Fruit fly (Drosophila melanogaster) whole organism, prepupa: ENCODE data around the gene CG7879.

Source experiments
- Blimp-1 ChIP-seq: fragments of 200-800 bp; sonication (Bioruptor generic); optimal IDR thresholded peaks from 3 replicates; lab custom pipeline; 2017; ENCODE audit warnings: missing biosample characterization, missing genetic modification characterization, mild to moderate bottlenecking, moderate library complexity, missing genetic modification reagents
- CG10631 ChIP-seq: fragments of 200-800 bp; sonication (Bioruptor generic); optimal IDR thresholded peaks from 2 replicates; lab custom pipeline; 2016; ENCODE audit warnings: missing biosample characterization, missing genetic modification characterization
- CG10669 ChIP-seq: fragments of 200-800 bp; sonication (Bioruptor generic); optimal IDR thresholded peaks from 3 replicates; lab custom pipeline; 2018; ENCODE audit warnings: missing biosample characterization, mild to moderate bottlenecking, missing genetic modification characterization, moderate library complexity
- CG11294 ChIP-seq: fragments of 200-800 bp; sonication (Bioruptor generic); IDR thresholded peaks from 2 replicates; pipeline ENCODE4 v1.3.6; 2022; ENCODE audit warnings: missing biosample characterization, missing genetic modification characterization
- CG11902 ChIP-seq: fragments of 200-800 bp; sonication (Bioruptor generic); optimal IDR thresholded peaks from 3 replicates; lab custom pipeline; 2016; ENCODE audit warnings: missing biosample characterization, missing genetic modification characterization
- CG15336 ChIP-seq: fragments of 200-800 bp; sonication (Bioruptor generic); IDR thresholded peaks from 2 replicates; pipeline ENCODE4 v1.3.6; 2022; ENCODE audit warnings: missing biosample characterization, missing genetic modification characterization
- CG1621 ChIP-seq: fragments of 200-800 bp; sonication (Bioruptor generic); optimal IDR thresholded peaks from 3 replicates; lab custom pipeline; 2018; ENCODE audit warnings: missing biosample characterization, mild to moderate bottlenecking, missing genetic modification characterization
- CG16779 ChIP-seq: fragments of 200-800 bp; sonication (Bioruptor generic); optimal IDR thresholded peaks from 3 replicates; lab custom pipeline; 2017; ENCODE audit warnings: missing biosample characterization, mild to moderate bottlenecking, missing genetic modification characterization
- CG31627 ChIP-seq: fragments of 200-800 bp; sonication (Bioruptor generic); optimal IDR thresholded peaks from 3 replicates; lab custom pipeline; 2016; ENCODE audit warnings: missing biosample characterization, missing genetic modification characterization
- CG32006 ChIP-seq: fragments of 200-800 bp; sonication (Bioruptor generic); optimal IDR thresholded peaks from 3 replicates; lab custom pipeline; 2017; ENCODE audit warnings: missing biosample characterization, mild to moderate bottlenecking, missing genetic modification characterization
- CG34406 ChIP-seq: fragments of 200-800 bp; sonication (Bioruptor generic); optimal IDR thresholded peaks from 3 replicates; lab custom pipeline; 2016; ENCODE audit warnings: missing biosample characterization, missing genetic modification characterization
- CG3919 ChIP-seq: fragments of 200-800 bp; sonication (Bioruptor generic); optimal IDR thresholded peaks from 3 replicates; lab custom pipeline; 2016; ENCODE audit warnings: missing biosample characterization, missing genetic modification characterization
- CG6163 ChIP-seq: fragments of 200-800 bp; sonication (Bioruptor generic); IDR thresholded peaks from 3 replicates; pipeline ENCODE4 v1.3.6; 2022; ENCODE audit warnings: missing biosample characterization, missing genetic modification characterization
- CG6792 ChIP-seq: fragments of 200-800 bp; sonication (Bioruptor generic); optimal IDR thresholded peaks from 3 replicates; lab custom pipeline; 2016; ENCODE audit warnings: missing biosample characterization, missing genetic modification characterization
- CG6808 ChIP-seq: fragments of 200-800 bp; sonication (Bioruptor generic); optimal IDR thresholded peaks from 3 replicates; lab custom pipeline; 2017; ENCODE audit warnings: missing biosample characterization, missing genetic modification characterization, mild to moderate bottlenecking, moderate library complexity, missing genetic modification reagents
- CG7368 ChIP-seq: fragments of 200-800 bp; sonication (Bioruptor generic); optimal IDR thresholded peaks from 3 replicates; lab custom pipeline; 2016; ENCODE audit warnings: missing biosample characterization, missing genetic modification characterization
- CG8119 ChIP-seq: fragments of 200-800 bp; sonication (Bioruptor generic); IDR thresholded peaks from 3 replicates; pipeline ENCODE4 v1.3.6; 2022; ENCODE audit warnings: missing biosample characterization, missing genetic modification characterization
- CG8319 ChIP-seq: fragments of 200-800 bp; sonication (Bioruptor generic); optimal IDR thresholded peaks from 3 replicates; lab custom pipeline; 2016; ENCODE audit warnings: missing biosample characterization, missing genetic modification characterization
- CG8632 ChIP-seq: fragments of 200-800 bp; sonication (Bioruptor generic); optimal IDR thresholded peaks from 3 replicates; lab custom pipeline; 2016; ENCODE audit warnings: missing biosample characterization, missing genetic modification characterization
- Eip75B ChIP-seq: fragments of 200-800 bp; sonication (Bioruptor generic); optimal IDR thresholded peaks from 3 replicates; lab custom pipeline; 2016; ENCODE audit warnings: missing biosample characterization, missing genetic modification characterization
- Eip78C ChIP-seq: fragments of 200-800 bp; sonication (Bioruptor generic); peaks from one replicate; lab custom pipeline; 2016; ENCODE audit warnings: missing biosample characterization, missing genetic modification characterization
- Eip93F ChIP-seq: fragments of 200-800 bp; sonication (Bioruptor generic); optimal IDR thresholded peaks from 2 replicates; lab custom pipeline; 2016; ENCODE audit warnings: missing biosample characterization, mild to moderate bottlenecking, missing genetic modification characterization
- Ets21C ChIP-seq: fragments of 200-800 bp; sonication (Bioruptor generic); optimal IDR thresholded peaks from 3 replicates; lab custom pipeline; 2016; ENCODE audit warnings: missing biosample characterization, missing genetic modification characterization
- Gug ChIP-seq: fragments of 200-800 bp; sonication (Bioruptor generic); IDR thresholded peaks from 2 replicates; pipeline ENCODE4 v1.3.6; 2022; ENCODE audit warnings: missing biosample characterization, missing genetic modification characterization
- Hr38 ChIP-seq: sonication (Bioruptor generic); optimal IDR thresholded peaks from 2 replicates; lab custom pipeline; 2016; ENCODE audit warnings: missing biosample characterization, missing genetic modification characterization
- Hr4 ChIP-seq: fragments of 200-800 bp; sonication (Bioruptor generic); optimal IDR thresholded peaks from 3 replicates; lab custom pipeline; 2016; ENCODE audit warnings: missing biosample characterization, missing genetic modification characterization
- Lpt ChIP-seq: fragments of 200-800 bp; sonication (Bioruptor generic); optimal IDR thresholded peaks from 3 replicates; lab custom pipeline; 2016; ENCODE audit warnings: missing biosample characterization, missing genetic modification characterization
- Met ChIP-seq: fragments of 200-800 bp; sonication (Bioruptor generic); optimal IDR thresholded peaks from 3 replicates; lab custom pipeline; 2016; ENCODE audit warnings: missing biosample characterization, missing genetic modification characterization
- OdsH ChIP-seq: fragments of 200-800 bp; sonication (Bioruptor generic); optimal IDR thresholded peaks from 3 replicates; lab custom pipeline; 2016; ENCODE audit warnings: missing biosample characterization, missing genetic modification characterization
- Smox ChIP-seq: fragments of 200-800 bp; sonication (Bioruptor generic); optimal IDR thresholded peaks from 3 replicates; lab custom pipeline; 2016; ENCODE audit warnings: missing biosample characterization, missing genetic modification characterization
- Sox102F ChIP-seq: fragments of 200-800 bp; sonication (Bioruptor generic); optimal IDR thresholded peaks from 2 replicates; lab custom pipeline; 2016; ENCODE audit warnings: missing biosample characterization, mild to moderate bottlenecking, missing genetic modification characterization
- Sox15 ChIP-seq: fragments of 200-800 bp; sonication (Bioruptor generic); optimal IDR thresholded peaks from 3 replicates; lab custom pipeline; 2016; ENCODE audit warnings: missing biosample characterization, missing genetic modification characterization
- achi ChIP-seq: fragments of 200-800 bp; sonication (Bioruptor generic); optimal IDR thresholded peaks from 3 replicates; lab custom pipeline; 2016; ENCODE audit warnings: missing biosample characterization, missing genetic modification characterization
- acj6 ChIP-seq: fragments of 200-800 bp; sonication (Bioruptor generic); optimal IDR thresholded peaks from 3 replicates; lab custom pipeline; 2016; ENCODE audit warnings: missing biosample characterization, missing genetic modification characterization
- cyc ChIP-seq: fragments of 200-800 bp; sonication (Bioruptor generic); optimal IDR thresholded peaks from 3 replicates; lab custom pipeline; 2016; ENCODE audit warnings: missing biosample characterization, missing genetic modification characterization
- dac ChIP-seq: fragments of 200-800 bp; sonication (Bioruptor generic); optimal IDR thresholded peaks from 2 replicates; lab custom pipeline; 2017; ENCODE audit warnings: missing biosample characterization, mild to moderate bottlenecking, missing genetic modification characterization
- dsx ChIP-seq: fragments of 200-800 bp; optimal IDR thresholded peaks from 3 replicates; lab custom pipeline; 2019; ENCODE audit warnings: missing biosample characterization, mild to moderate bottlenecking, missing genetic modification characterization, moderate library complexity; ENCODE audit not compliant: poor library complexity, severe bottlenecking
- eg ChIP-seq: fragments of 200-800 bp; sonication (Bioruptor generic); IDR thresholded peaks from 3 replicates; pipeline ENCODE4 v1.3.6; 2022; ENCODE audit warnings: missing biosample characterization, missing genetic modification characterization
- fd59A ChIP-seq: fragments of 200-800 bp; sonication (Bioruptor generic); optimal IDR thresholded peaks from 2 replicates; lab custom pipeline; 2017; ENCODE audit warnings: missing biosample characterization, mild to moderate bottlenecking, missing genetic modification characterization, missing genetic modification reagents
- fd85E ChIP-seq: fragments of 200-800 bp; sonication (Bioruptor generic); optimal IDR thresholded peaks from 3 replicates; lab custom pipeline; 2016; ENCODE audit warnings: missing biosample characterization, missing genetic modification characterization
- fkh ChIP-seq: fragments of 200-800 bp; sonication (Bioruptor generic); optimal IDR thresholded peaks from 3 replicates; lab custom pipeline; 2017; ENCODE audit warnings: missing biosample characterization, mild to moderate bottlenecking, missing genetic modification characterization, moderate library complexity
- net ChIP-seq: fragments of 200-800 bp; sonication (Bioruptor generic); optimal IDR thresholded peaks from 3 replicates; lab custom pipeline; 2016; ENCODE audit warnings: missing biosample characterization, missing genetic modification characterization
- pdm3 ChIP-seq: fragments of 200-800 bp; sonication (Bioruptor generic); optimal IDR thresholded peaks from 3 replicates; lab custom pipeline; 2016; ENCODE audit warnings: missing biosample characterization, missing genetic modification characterization
- salr ChIP-seq, 2 experiments: fragments of 200-800 bp; sonication (Bioruptor generic); optimal IDR thresholded peaks; 3 replicates each; lab custom pipeline; 2016 to 2018; ENCODE audit warnings: missing biosample characterization in 2 of 2, missing genetic modification characterization in 2 of 2, mild to moderate bottlenecking in 1 of 2
- spab ChIP-seq: fragments of 200-800 bp; sonication (Bioruptor generic); optimal IDR thresholded peaks from 2 replicates; lab custom pipeline; 2017; ENCODE audit warnings: missing biosample characterization, mild to moderate bottlenecking, missing genetic modification characterization, missing genetic modification reagents
- ss ChIP-seq, 2 experiments: fragments of 200-800 bp; sonication (Bioruptor generic); optimal IDR thresholded peaks; 2 replicates in 1 of 2; 3 replicates in 1 of 2; lab custom pipeline; 2017 to 2018; ENCODE audit warnings: mild to moderate bottlenecking in 2 of 2, missing biosample characterization in 2 of 2, missing genetic modification characterization in 2 of 2, moderate library complexity in 1 of 2
- topi ChIP-seq: fragments of 200-800 bp; sonication (Bioruptor generic); optimal IDR thresholded peaks from 3 replicates; lab custom pipeline; 2016; ENCODE audit warnings: missing biosample characterization, missing genetic modification characterization
- vri ChIP-seq: fragments of 200-800 bp; sonication (Bioruptor generic); optimal IDR thresholded peaks from 3 replicates; lab custom pipeline; 2016; ENCODE audit warnings: missing biosample characterization, mild to moderate bottlenecking, missing genetic modification characterization

The CG7879 gene

dm6 chr3L:1584781-1585180 lies 16.4 kb upstream of the CG7879 start (continued):
- TF ChIP-seq CG16779 (tag; lab: Kevin White, UChicago), result peak; percentile 70
- peak; percentile 82 for TF ChIP-seq Hr4
- TF ChIP-seq dsx (GFP tag; lab: Kevin White, UChicago), result peak; percentile 76
- peak; percentile 77 for TF ChIP-seq CG8319 (GFP tag; lab: Kevin White, UChicago)
- TF ChIP-seq CG6792, result peak; percentile 77
- peak; percentile 56 for TF ChIP-seq Smox
- TF ChIP-seq CG10669 (GFP tag; lab: Kevin White, UChicago), result peak; percentile 83
- TF ChIP-seq CG8632 (GFP tag; lab: Kevin White, UChicago), result peak; percentile 46
- TF ChIP-seq Eip93F, result no peak
- TF ChIP-seq Met (GFP tag; lab: Kevin White, UChicago), result peak; percentile 57
- peak; percentile 76 for TF ChIP-seq acj6 (GFP tag; lab: Kevin White, UChicago)
- TF ChIP-seq dac (GFP tag; lab: Kevin White, UChicago), result peak; percentile 59
- TF ChIP-seq CG7368 (GFP tag; lab: Kevin White, UChicago), result peak; percentile 86
- no peak for TF ChIP-seq fkh (GFP tag; lab: Kevin White, UChicago)
- TF ChIP-seq pdm3 (GFP tag; lab: Kevin White, UChicago), result peak; percentile 81
- TF ChIP-seq CG11902 (GFP tag; lab: Kevin White, UChicago), result peak; percentile 86
- no peak for TF ChIP-seq Hr38 (GFP tag; lab: Kevin White, UChicago)
- peak; percentile 78 for TF ChIP-seq Sox102F
- TF ChIP-seq fd59A (GFP tag; lab: Kevin White, UChicago), result peak; percentile 8
- TF ChIP-seq achi (GFP tag; lab: Kevin White, UChicago), result peak; percentile 87
- peak; percentile 96 for TF ChIP-seq Gug (GFP tag; lab: Robert Waterston, UW)
- peak; percentile 68 for TF ChIP-seq Eip75B
- TF ChIP-seq CG6808 (GFP tag; lab: Kevin White, UChicago), result peak; percentile 79
- peak; percentile 94 for TF ChIP-seq CG11294 (GFP tag; lab: Robert Waterston, UW)
- TF ChIP-seq CG34406 (GFP tag; lab: Kevin White, UChicago), result peak; percentile 67
- peak; percentile 76 for TF ChIP-seq spab
- peak; percentile 91 for TF ChIP-seq CG8119 (GFP tag; lab: Robert Waterston, UW)
- TF ChIP-seq CG32006 (GFP tag; lab: Kevin White, UChicago), result peak; percentile 80
- TF ChIP-seq net (GFP tag; lab: Kevin White, UChicago), result peak; percentile 92
- peak; percentile 69 for TF ChIP-seq CG10631 (GFP tag; lab: Kevin White, UChicago)
- peak; percentile 96 for TF ChIP-seq eg
- peak; percentile 93 for TF ChIP-seq CG3919 (GFP tag; lab: Kevin White, UChicago)
- peak; percentile 78 for TF ChIP-seq OdsH (GFP tag; lab: Kevin White, UChicago)
- peak; percentile 79 for TF ChIP-seq CG31627
- TF ChIP-seq Blimp-1 (GFP tag; lab: Kevin White, UChicago), result peak; percentile 57

DNA sequence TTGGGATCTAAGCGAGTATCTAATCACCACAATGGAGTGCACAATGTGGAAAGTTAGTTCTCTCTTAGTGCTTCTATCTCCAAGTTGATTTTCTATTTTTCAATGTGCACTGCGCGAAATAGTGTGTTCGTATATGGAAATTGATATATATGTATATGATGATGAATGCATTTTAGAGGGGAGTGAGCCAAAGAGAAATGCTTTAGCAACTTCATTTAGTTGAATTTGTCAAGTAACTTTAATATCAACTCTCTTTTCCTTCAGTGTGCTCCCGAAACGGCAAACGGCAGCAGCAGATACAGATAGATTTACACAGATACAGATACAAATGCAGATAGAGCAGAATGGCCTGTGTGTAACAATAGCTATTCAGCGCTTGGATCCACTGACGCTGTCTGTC lies 15.6 kb upstream of the CG7879 start:
- TF ChIP-seq CG8119 (GFP tag; lab: Robert Waterston, UW), result peak; percentile 87
- TF ChIP-seq salr (GFP tag; optimal IDR thresholded peaks at IDR 0.05; lab: Kevin White, UChicago), result peak in 1 of 2 experiments; percentile 68
- TF ChIP-seq Eip78C, result peak; percentile 88
- peak; percentile 15 for TF ChIP-seq CG31627
- no peak for TF ChIP-seq Ets21C (GFP tag; lab: Kevin White, UChicago)
- no peak for TF ChIP-seq Sox15 (GFP tag; lab: Kevin White, UChicago)
- TF ChIP-seq CG6792, result no peak
- peak; percentile 13 for TF ChIP-seq CG34406 (GFP tag; lab: Kevin White, UChicago)
- no peak for TF ChIP-seq fd85E
- TF ChIP-seq Sox102F, result peak; percentile 7
- no peak for TF ChIP-seq spab
- TF ChIP-seq Hr38 (GFP tag; lab: Kevin White, UChicago), result no peak
- TF ChIP-seq Blimp-1 (GFP tag; lab: Kevin White, UChicago), result no peak
- TF ChIP-seq pdm3 (GFP tag; lab: Kevin White, UChicago), result peak; percentile 69
- peak; percentile 32 for TF ChIP-seq Met (GFP tag; lab: Kevin White, UChicago)
- TF ChIP-seq Smox, result peak; percentile 12
- peak; percentile 61 for TF ChIP-seq acj6 (GFP tag; lab: Kevin White, UChicago)
- TF ChIP-seq Lpt (GFP tag; lab: Kevin White, UChicago), result peak; percentile 83
- no peak for TF ChIP-seq CG6163
- peak; percentile 88 for TF ChIP-seq Gug (GFP tag; lab: Robert Waterston, UW)
- TF ChIP-seq CG15336 (GFP tag; lab: Robert Waterston, UW), result peak; percentile 90
- peak; percentile 31 for TF ChIP-seq Eip75B
- TF ChIP-seq topi, result no peak
- no peak for TF ChIP-seq dsx (GFP tag; lab: Kevin White, UChicago)
- TF ChIP-seq CG10631 (GFP tag; lab: Kevin White, UChicago), result peak; percentile 53
- peak; percentile 8 for TF ChIP-seq CG3919 (GFP tag; lab: Kevin White, UChicago)
- no peak for TF ChIP-seq CG16779 (tag; lab: Kevin White, UChicago)
- TF ChIP-seq vri (GFP tag; lab: Kevin White, UChicago), result peak; percentile 4
- no peak for TF ChIP-seq CG1621 (tag; lab: Kevin White, UChicago)
- TF ChIP-seq cyc (GFP tag; lab: Kevin White, UChicago), result no peak
- TF ChIP-seq ss (GFP tag; optimal IDR thresholded peaks at IDR 0.05; lab: Kevin White, UChicago), result no peak
